Worm (Caenorhabditis elegans) whole organism, L1 larva: ENCODE measurements around the gene mrpl-32.

Experiments used
- C04F5.9 ChIP-seq: sonication (generic microtip); optimal IDR thresholded peaks from 2 replicates; lab custom pipeline; 2016; ENCODE audit warnings: missing genetic modification characterization, missing compliant biosample characterization
- egl-13 ChIP-seq: sonication (generic microtip); optimal IDR thresholded peaks from 2 replicates; lab custom pipeline; 2016; ENCODE audit warnings: missing genotype, missing genetic modification reagents, missing genetic modification characterization, missing compliant biosample characterization
- fkh-10 ChIP-seq: sonication (generic microtip); optimal IDR thresholded peaks from 2 replicates; lab custom pipeline; 2017; ENCODE audit warnings: missing biosample characterization, missing genetic modification reagents, missing genetic modification characterization
- mdl-1 ChIP-seq, 2 experiments: fragments of 150-350 bp; optimal IDR thresholded peaks; 2 replicates each; lab custom pipeline; 2014 to 2017; ENCODE audit warnings: missing biosample characterization in 2 of 2, missing genetic modification characterization in 2 of 2, inconsistent platforms in 1 of 2

DNA sequence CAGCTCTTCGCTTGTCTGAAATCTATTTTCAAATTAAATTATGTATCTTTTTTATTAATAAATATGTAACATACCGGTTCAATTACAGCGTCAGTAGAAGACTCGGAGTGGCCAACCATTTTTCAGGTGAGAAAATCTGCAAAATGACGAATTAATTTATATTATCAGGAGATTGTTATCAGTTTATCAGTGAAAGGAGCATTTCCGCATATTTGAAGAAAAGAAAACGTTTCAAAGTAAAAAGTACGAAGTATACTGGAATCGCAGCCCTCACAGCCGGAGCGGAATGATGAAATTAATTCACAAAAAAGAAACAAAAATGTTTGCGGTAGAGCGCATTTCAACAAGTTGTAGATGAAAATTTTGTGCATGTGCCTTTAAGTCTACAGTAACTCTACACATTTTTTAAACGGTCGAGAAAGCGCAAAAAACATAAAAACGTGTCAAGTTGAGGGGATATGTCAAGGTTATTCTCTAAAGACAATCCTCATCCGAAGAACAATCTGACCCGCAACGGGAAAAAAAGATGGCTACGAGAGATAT is 29.8 kb downstream of the mrpl-32 start:
- TF ChIP-seq fkh-10 (GFP tag; lab: Kevin White, UChicago) (no peak), egl-13 (tag; lab: Kevin White, UChicago) (no peak), mdl-1 (tag; optimal IDR thresholded peaks at IDR 0.05; lab: Kevin White, UChicago) (no peak), C04F5.9 (tag; lab: Kevin White, UChicago) (no peak)
